Worm (Caenorhabditis elegans) whole organism, young adult: ENCODE measurements around the gene txdc-12.2.

ENCODE experiments used
- C06A6.2 ChIP-seq: fragments of 200-800 bp; sonication (Bioruptor generic); conservative IDR thresholded peaks from 2 replicates; pipeline ENCODE4 v1.3.6; 2022; ENCODE audit warnings: missing genetic modification characterization, missing compliant biosample characterization
- F23B12.7 ChIP-seq: sonication (generic microtip); optimal IDR thresholded peaks from 2 replicates; lab custom pipeline; 2017; ENCODE audit warnings: missing genetic modification characterization, mild to moderate bottlenecking, missing compliant biosample characterization, antibody characterized with exemption, moderate library complexity; ENCODE audit not compliant: insufficient read depth
- F37B4.10 ChIP-seq: fragments of 200-800 bp; sonication (Bioruptor generic); IDR thresholded peaks from 2 replicates; pipeline ENCODE4 v1.3.6; 2022; ENCODE audit warnings: missing genetic modification characterization, missing compliant biosample characterization
- F39B2.1 ChIP-seq: fragments of 200-800 bp; sonication (Bioruptor generic); IDR thresholded peaks from 2 replicates; pipeline ENCODE4 v1.3.6; 2022; ENCODE audit warnings: missing genetic modification reagents, missing genetic modification characterization, missing compliant biosample characterization
- F52B5.7 ChIP-seq: sonication (generic microtip); optimal IDR thresholded peaks from 2 replicates; lab custom pipeline; 2016; ENCODE audit warnings: mild to moderate bottlenecking, missing genetic modification characterization, missing compliant biosample characterization
- F55B11.4 ChIP-seq: sonication (generic microtip); optimal IDR thresholded peaks from 2 replicates; lab custom pipeline; 2016; ENCODE audit warnings: missing compliant biosample characterization, missing genetic modification characterization, borderline replicate concordance; ENCODE audit not compliant: insufficient read depth
- Y53F4B.3 ChIP-seq: fragments of 200-800 bp; sonication (Bioruptor generic); IDR thresholded peaks from 2 replicates; pipeline ENCODE4 v1.3.6; 2022; ENCODE audit warnings: missing genetic modification reagents, missing genetic modification characterization, missing compliant biosample characterization
- Y56A3A.18 ChIP-seq: fragments of 200-800 bp; sonication (Bioruptor generic); IDR thresholded peaks from 2 replicates; pipeline ENCODE4 v1.3.6; 2022; ENCODE audit warnings: missing genetic modification reagents, missing genetic modification characterization, missing compliant biosample characterization
- Y79H2A.3 ChIP-seq: fragments of 200-800 bp; sonication (Bioruptor generic); conservative IDR thresholded peaks from 2 replicates; pipeline ENCODE4 v1.3.6; 2022; ENCODE audit warnings: missing genetic modification reagents, missing genetic modification characterization, missing compliant biosample characterization
- akir-1 ChIP-seq: fragments of 200-800 bp; sonication (Bioruptor generic); optimal IDR thresholded peaks from 2 replicates; lab custom pipeline; 2018; ENCODE audit warnings: mild to moderate bottlenecking, missing genetic modification characterization, moderate library complexity, missing compliant biosample characterization
- ama-1 ChIP-seq, 3 experiments: fragments of 150-350 bp in 1 of 3; sonication (generic microtip) in 2 of 3; optimal IDR thresholded peaks; 2 replicates each; lab custom pipeline; 2014 to 2018; ENCODE audit warnings: missing biosample characterization in 2 of 3, missing genetic modification characterization in 2 of 3, missing genetic modification reagents in 2 of 3
- aptf-2 ChIP-seq: fragments of 200-800 bp; sonication (Bioruptor generic); conservative IDR thresholded peaks from 2 replicates; pipeline ENCODE4 v1.3.6; 2022; ENCODE audit warnings: missing genetic modification reagents, missing genetic modification characterization, missing compliant biosample characterization
- atf-7 ChIP-seq: sonication (generic microtip); optimal IDR thresholded peaks from 2 replicates; lab custom pipeline; 2017; ENCODE audit warnings: mild to moderate bottlenecking, missing genetic modification characterization, missing compliant biosample characterization
- athp-1 ChIP-seq: sonication (generic microtip); optimal IDR thresholded peaks from 2 replicates; lab custom pipeline; 2017; ENCODE audit warnings: mild to moderate bottlenecking, missing genetic modification characterization, missing compliant biosample characterization
- attf-5 ChIP-seq: fragments of 200-800 bp; sonication (Bioruptor generic); optimal IDR thresholded peaks from 2 replicates; lab custom pipeline; 2018; ENCODE audit warnings: mild to moderate bottlenecking, missing genetic modification characterization, missing compliant biosample characterization
- ceh-100 ChIP-seq: fragments of 200-800 bp; sonication (Bioruptor generic); IDR thresholded peaks from 2 replicates; pipeline ENCODE4 v1.3.6; 2022; ENCODE audit warnings: missing genetic modification reagents, missing genetic modification characterization, missing compliant biosample characterization
- ceh-40 ChIP-seq: fragments of 200-800 bp; sonication (Bioruptor generic); IDR thresholded peaks from 2 replicates; pipeline ENCODE4 v1.3.6; 2022; ENCODE audit warnings: missing genetic modification characterization, missing compliant biosample characterization
- dpl-1 ChIP-seq: fragments of 150-350 bp; optimal IDR thresholded peaks from 2 replicates; lab custom pipeline; 2014; ENCODE audit warnings: missing biosample characterization, missing genetic modification reagents, missing genetic modification characterization
- efl-1 ChIP-seq: fragments of 150-350 bp; optimal IDR thresholded peaks from 2 replicates; lab custom pipeline; 2014; ENCODE audit warnings: missing biosample characterization, missing genetic modification reagents, missing genetic modification characterization
- egrh-3 ChIP-seq: fragments of 200-800 bp; sonication (Bioruptor generic); IDR thresholded peaks from 2 replicates; pipeline ENCODE4 v1.3.6; 2022; ENCODE audit warnings: missing genetic modification reagents, missing genetic modification characterization, missing compliant biosample characterization
- ets-4 ChIP-seq: fragments of 200-800 bp; sonication (Bioruptor generic); optimal IDR thresholded peaks from 2 replicates; lab custom pipeline; 2018; ENCODE audit warnings: mild to moderate bottlenecking, missing genetic modification characterization, missing compliant biosample characterization
- hlh-12 ChIP-seq: sonication (generic microtip); optimal IDR thresholded peaks from 2 replicates; lab custom pipeline; 2016; ENCODE audit warnings: missing genetic modification characterization, missing compliant biosample characterization
- hlh-26 ChIP-seq: fragments of 200-800 bp; sonication (Bioruptor generic); conservative IDR thresholded peaks from 2 replicates; pipeline ENCODE4 v1.3.6; 2022; ENCODE audit warnings: missing genetic modification reagents, missing genetic modification characterization, missing compliant biosample characterization
- hmg-20 ChIP-seq: fragments of 200-800 bp; sonication (Bioruptor generic); IDR thresholded peaks from 2 replicates; pipeline ENCODE4 v1.3.6; 2022; ENCODE audit warnings: missing genetic modification reagents, missing genetic modification characterization, missing compliant biosample characterization
- hsf-1 ChIP-seq: fragments of 200-800 bp; sonication (Bioruptor generic); IDR thresholded peaks from 2 replicates; pipeline ENCODE4 v1.3.6; 2022; ENCODE audit warnings: missing genetic modification reagents, missing genetic modification characterization, missing compliant biosample characterization
- lin-35 ChIP-seq, 3 experiments: fragments of 150-350 bp in 2 of 3; sonication (generic microtip) in 1 of 3; optimal IDR thresholded peaks; 2 replicates each; lab custom pipeline; 2014 to 2018; ENCODE audit warnings: missing biosample characterization in 3 of 3, missing genetic modification characterization in 3 of 3, missing genetic modification reagents in 3 of 3
- lin-40 ChIP-seq: sonication (generic microtip); optimal IDR thresholded peaks from 2 replicates; lab custom pipeline; 2016; ENCODE audit warnings: missing genetic modification characterization, mild to moderate bottlenecking, missing compliant biosample characterization, missing genotype, missing genetic modification reagents
- lsy-27 ChIP-seq: sonication (generic microtip); optimal IDR thresholded peaks from 2 replicates; lab custom pipeline; 2017; ENCODE audit warnings: missing genetic modification characterization, mild to moderate bottlenecking, missing compliant biosample characterization, antibody characterized with exemption, missing genotype, borderline replicate concordance; ENCODE audit not compliant: insufficient read depth
- madf-8 ChIP-seq: fragments of 200-800 bp; sonication (Bioruptor generic); conservative IDR thresholded peaks from 2 replicates; pipeline ENCODE4 v1.3.6; 2022; ENCODE audit warnings: missing genetic modification reagents, missing genetic modification characterization, missing compliant biosample characterization
- mcd-1 ChIP-seq: fragments of 200-800 bp; sonication (Bioruptor generic); IDR thresholded peaks from 2 replicates; pipeline ENCODE4 v1.3.6; 2022; ENCODE audit warnings: missing genetic modification reagents, missing genetic modification characterization, missing compliant biosample characterization
- nhr-27 ChIP-seq: fragments of 200-800 bp; sonication (Bioruptor generic); optimal IDR thresholded peaks from 2 replicates; lab custom pipeline; 2018; ENCODE audit warnings: mild to moderate bottlenecking, missing genetic modification characterization, moderate library complexity, missing compliant biosample characterization
- nhr-80 ChIP-seq: sonication (generic microtip); optimal IDR thresholded peaks from 2 replicates; lab custom pipeline; 2016; ENCODE audit warnings: missing genetic modification characterization, missing compliant biosample characterization
- pbrm-1 ChIP-seq: fragments of 200-800 bp; sonication (Bioruptor generic); IDR thresholded peaks from 2 replicates; pipeline ENCODE4 v1.3.6; 2022; ENCODE audit warnings: missing genetic modification reagents, missing genetic modification characterization, missing compliant biosample characterization
- repo-1 ChIP-seq: sonication (generic microtip); optimal IDR thresholded peaks from 2 replicates; lab custom pipeline; 2017; ENCODE audit warnings: mild to moderate bottlenecking, missing genetic modification characterization, missing compliant biosample characterization
- sptf-2 ChIP-seq: fragments of 200-800 bp; sonication (Bioruptor generic); optimal IDR thresholded peaks from 2 replicates; lab custom pipeline; 2018; ENCODE audit warnings: mild to moderate bottlenecking, missing genetic modification characterization, missing compliant biosample characterization
- tbx-9 ChIP-seq: sonication (generic microtip); optimal IDR thresholded peaks from 2 replicates; lab custom pipeline; 2016; ENCODE audit warnings: borderline replicate concordance, missing genetic modification characterization, inconsistent platforms, missing compliant biosample characterization
- unc-130 ChIP-seq: sonication (generic microtip); optimal IDR thresholded peaks from 2 replicates; lab custom pipeline; 2016; ENCODE audit warnings: missing genetic modification reagents, missing genetic modification characterization, missing compliant biosample characterization
- zfh-2 ChIP-seq: fragments of 200-800 bp; sonication (Bioruptor generic); conservative IDR thresholded peaks from 2 replicates; pipeline ENCODE4 v1.3.6; 2022; ENCODE audit warnings: missing genetic modification reagents, missing genetic modification characterization, missing compliant biosample characterization
- zim-3 ChIP-seq: sonication (generic microtip); optimal IDR thresholded peaks from 2 replicates; lab custom pipeline; 2017; ENCODE audit warnings: mild to moderate bottlenecking, missing genetic modification characterization, moderate library complexity, missing compliant biosample characterization

Gene txdc-12.2

ce11 chrX:2090493-2090892 lies 16.2 kb downstream of the txdc-12.2 start (continued):
- TF ChIP-seq madf-8 (no peak), F39B2.1 (no peak), zfh-2 (GFP tag; lab: Robert Waterston, UW) (no peak), nhr-27 (tag; lab: Kevin White, UChicago) (no peak), repo-1 (no peak), F23B12.7 (tag; lab: Kevin White, UChicago) (no peak), F55B11.4 (no peak), tbx-9 (tag; lab: Kevin White, UChicago) (no peak), unc-130 (GFP tag; lab: Kevin White, UChicago) (no peak), lin-40 (tag; lab: Kevin White, UChicago) (peak; percentile 15)
- TF ChIP-seq, all 124 proteins: peak for 7

ce11 chrX:2093169-2093568 lies 18.9 kb downstream of the txdc-12.2 start, which contains the start of gene col-164:
TSS of gene col-164 (plus strand) at chrX:2093469.
- TF ChIP-seq hlh-26 (GFP tag; lab: Robert Waterston, UW) (no peak), hsf-1 (GFP tag; lab: Robert Waterston, UW) (no peak)

ce11 chrX:2094094-2094493 lies 19.8 kb downstream of the txdc-12.2 start:
- TF ChIP-seq zfh-2 (GFP tag; lab: Robert Waterston, UW) (0 out of 2 replicates have a peak, but pooled peaks have one; percentile 21), lsy-27 (no peak), nhr-80 (no peak), Y53F4B.3 (GFP tag; lab: Robert Waterston, UW) (no peak), hlh-12 (no peak), attf-5 (no peak), lin-35 (GFP tag; optimal IDR thresholded peaks at IDR 0.05; lab: Kevin White, UChicago) (no peak), egrh-3 (peak; percentile 31; the same call in 1 of the 2 replicates), F37B4.10 (GFP tag; lab: Robert Waterston, UW) (no peak), F52B5.7 (no peak), hmg-20 (GFP tag; lab: Robert Waterston, UW) (no peak)

ce11 chrX:2096804-2097203 lies 22.6 kb downstream of the txdc-12.2 start, which contains the start of gene T21D9.2:
TSS of gene T21D9.2 (minus strand) at chrX:2096904.
- TF ChIP-seq ceh-100: no peak
- no peak for TF ChIP-seq aptf-2 (GFP tag; lab: Robert Waterston, UW)
- no peak for TF ChIP-seq atf-7 (tag; lab: Kevin White, UChicago)
- no peak for TF ChIP-seq mcd-1 (GFP tag; lab: Robert Waterston, UW)
- TF ChIP-seq hlh-26 (GFP tag; lab: Robert Waterston, UW): no peak
- no peak for TF ChIP-seq sptf-2
- no peak for TF ChIP-seq C06A6.2 (GFP tag; lab: Robert Waterston, UW)
- no peak for TF ChIP-seq akir-1
- TF ChIP-seq ets-4: no peak
- no peak for TF ChIP-seq nhr-80
- TF ChIP-seq efl-1 (GFP tag; lab: Kevin White, UChicago): no peak
- TF ChIP-seq dpl-1: no peak
- no peak for TF ChIP-seq Y56A3A.18
- TF ChIP-seq hlh-12: no peak
- TF ChIP-seq Y79H2A.3 (GFP tag; lab: Robert Waterston, UW): no peak
- no peak for TF ChIP-seq ceh-40 (GFP tag; lab: Robert Waterston, UW)
- no peak for TF ChIP-seq pbrm-1 (GFP tag; lab: Robert Waterston, UW)
- no peak for TF ChIP-seq zim-3 (tag; lab: Kevin White, UChicago)
- TF ChIP-seq athp-1: no peak
- TF ChIP-seq ama-1 (optimal IDR thresholded peaks at IDR 0.05; lab: Kevin White, UChicago): no peak
- TF ChIP-seq ama-1 (GFP tag; optimal IDR thresholded peaks at IDR 0.05; lab: Kevin White, UChicago): no peak
